Worm (Caenorhabditis elegans) whole organism, L4 larva: ENCODE measurements around the gene D2007.2.

Experiments used
- aha-1 ChIP-seq: fragments of 150-350 bp; peaks from one replicate; lab custom pipeline; 2014; ENCODE audit warnings: missing biosample characterization, missing genetic modification characterization
- ceh-20 ChIP-seq: fragments of 200-800 bp; sonication (Bioruptor generic); IDR thresholded peaks from 2 replicates; pipeline ENCODE4 v1.3.6; 2022; ENCODE audit warnings: missing genetic modification reagents, missing genetic modification characterization, missing compliant biosample characterization
- ceh-28 ChIP-seq: fragments of 150-350 bp; optimal IDR thresholded peaks from 2 replicates; lab custom pipeline; 2014; ENCODE audit warnings: missing biosample characterization, missing genetic modification reagents, missing genetic modification characterization
- ceh-44 ChIP-seq: fragments of 200-800 bp; sonication (Bioruptor generic); IDR thresholded peaks from 2 replicates; pipeline ENCODE4 v1.3.6; 2022; ENCODE audit warnings: missing genetic modification reagents, missing genetic modification characterization, missing compliant biosample characterization
- ctbp-1 ChIP-seq: fragments of 200-800 bp; sonication (Bioruptor generic); IDR thresholded peaks from 2 replicates; pipeline ENCODE4 v1.3.6; 2022; ENCODE audit warnings: missing genetic modification reagents, missing genetic modification characterization, missing compliant biosample characterization
- dmd-6 ChIP-seq: fragments of 200-800 bp; sonication (Bioruptor generic); IDR thresholded peaks from 2 replicates; pipeline ENCODE4 v1.3.6; 2022; ENCODE audit warnings: missing genetic modification reagents, missing genetic modification characterization, missing compliant biosample characterization
- dpl-1 ChIP-seq: fragments of 150-350 bp; optimal IDR thresholded peaks from 2 replicates; lab custom pipeline; 2014; ENCODE audit warnings: missing biosample characterization, missing genetic modification reagents, missing genetic modification characterization
- egl-27 ChIP-seq: sonication (generic microtip); optimal IDR thresholded peaks from 3 replicates; lab custom pipeline; 2017; ENCODE audit warnings: missing biosample characterization, missing genetic modification reagents, missing genetic modification characterization
- egl-43 ChIP-seq: fragments of 200-800 bp; sonication (Bioruptor generic); IDR thresholded peaks from 2 replicates; pipeline ENCODE4 v1.3.6; 2022; ENCODE audit warnings: missing genetic modification reagents, missing genetic modification characterization, missing compliant biosample characterization
- fkh-10 ChIP-seq: fragments of 150-350 bp; optimal IDR thresholded peaks from 2 replicates; lab custom pipeline; 2014; ENCODE audit warnings: missing biosample characterization, missing genetic modification reagents, missing genetic modification characterization
- hif-1 ChIP-seq, 2 experiments: sonication (generic microtip); optimal IDR thresholded peaks; 2 replicates each; lab custom pipeline; 2016 to 2017; ENCODE audit warnings: missing compliant biosample characterization in 2 of 2, missing genetic modification characterization in 2 of 2, missing genetic modification reagents in 2 of 2, missing genotype in 2 of 2, mild to moderate bottlenecking in 1 of 2
- hlh-30 ChIP-seq: sonication (generic microtip); optimal IDR thresholded peaks from 2 replicates; lab custom pipeline; 2017; ENCODE audit warnings: antibody characterized with exemption, mild to moderate bottlenecking, missing genetic modification characterization, missing compliant biosample characterization; ENCODE audit not compliant: insufficient read depth
- lin-1 ChIP-seq: fragments of 200-800 bp; sonication (Bioruptor generic); IDR thresholded peaks from 2 replicates; pipeline ENCODE4 v1.3.6; 2022; ENCODE audit warnings: missing genetic modification reagents, missing genetic modification characterization, missing compliant biosample characterization
- lsy-2 ChIP-seq, 2 experiments: fragments of 150-350 bp in 1 of 2; sonication (generic microtip) in 1 of 2; optimal IDR thresholded peaks; 2 replicates each; lab custom pipeline; 2014 to 2017; ENCODE audit warnings: missing biosample characterization in 2 of 2, missing genetic modification characterization in 2 of 2
- madf-9 ChIP-seq: fragments of 200-800 bp; sonication (Bioruptor generic); conservative IDR thresholded peaks from 2 replicates; pipeline ENCODE4 v1.3.6; 2022; ENCODE audit warnings: missing genetic modification reagents, missing genetic modification characterization, missing compliant biosample characterization
- mdl-1 ChIP-seq, 2 experiments: fragments of 150-350 bp in 1 of 2; sonication (generic microtip) in 1 of 2; optimal IDR thresholded peaks; 2 replicates each; lab custom pipeline; 2014 to 2017; ENCODE audit warnings: missing biosample characterization in 2 of 2, missing genetic modification characterization in 2 of 2
- mdt-29 ChIP-seq: fragments of 200-800 bp; sonication (Bioruptor generic); IDR thresholded peaks from 2 replicates; pipeline ENCODE4 v1.3.6; 2022; ENCODE audit warnings: missing genetic modification reagents, missing genetic modification characterization, missing compliant biosample characterization
- mep-1 ChIP-seq: fragments of 150-350 bp; sonication (generic microtip); optimal IDR thresholded peaks from 3 replicates; lab custom pipeline; 2014; ENCODE audit warnings: missing biosample characterization, missing genetic modification characterization
- mes-2 ChIP-seq: sonication (generic microtip); optimal IDR thresholded peaks from 2 replicates; lab custom pipeline; 2016; ENCODE audit warnings: missing genotype, mild to moderate bottlenecking, missing genetic modification characterization, missing compliant biosample characterization; ENCODE audit not compliant: poor library complexity, severe bottlenecking
- mxl-2 ChIP-seq: fragments of 200-800 bp; sonication (Bioruptor generic); conservative IDR thresholded peaks from 2 replicates; pipeline ENCODE4 v1.3.6; 2022; ENCODE audit warnings: missing genetic modification reagents, missing genetic modification characterization, missing compliant biosample characterization
- mxl-3 ChIP-seq: fragments of 200-800 bp; sonication (Bioruptor generic); optimal IDR thresholded peaks from 2 replicates; lab custom pipeline; 2018; ENCODE audit warnings: mild to moderate bottlenecking, missing genetic modification characterization, missing compliant biosample characterization
- nhr-11 ChIP-seq: fragments of 150-350 bp; optimal IDR thresholded peaks from 2 replicates; lab custom pipeline; 2014; ENCODE audit warnings: missing biosample characterization, missing genetic modification characterization
- nhr-237 ChIP-seq: sonication (generic microtip); optimal IDR thresholded peaks from 2 replicates; lab custom pipeline; 2017; ENCODE audit warnings: missing biosample characterization, missing genetic modification characterization
- nhr-41 ChIP-seq: fragments of 200-800 bp; sonication (Bioruptor generic); IDR thresholded peaks from 2 replicates; pipeline ENCODE4 v1.3.6; 2022; ENCODE audit warnings: missing genetic modification reagents, missing genetic modification characterization, missing compliant biosample characterization
- nhr-48 ChIP-seq: sonication (generic microtip); optimal IDR thresholded peaks from 2 replicates; lab custom pipeline; 2016; ENCODE audit warnings: mild to moderate bottlenecking, missing genetic modification characterization, missing compliant biosample characterization
- pha-4 ChIP-seq, 2 experiments: fragments of 150-350 bp in 1 of 2; fragments of 200-800 bp in 1 of 2; sonication (Bioruptor generic) in 1 of 2; IDR thresholded peaks in 1 of 2; optimal IDR thresholded peaks in 1 of 2; 2 replicates each; pipeline versions ENCODE4 v1.3.6 to Lab custom; 2014 to 2022; ENCODE audit warnings: missing genetic modification characterization in 2 of 2, missing genetic modification reagents in 2 of 2, missing biosample characterization in 1 of 2, missing compliant biosample characterization in 1 of 2
- php-3 ChIP-seq: fragments of 200-800 bp; sonication (Bioruptor generic); IDR thresholded peaks from 2 replicates; pipeline ENCODE4 v1.3.6; 2022; ENCODE audit warnings: missing genetic modification reagents, missing genetic modification characterization, missing compliant biosample characterization
- rbr-2 ChIP-seq: sonication (generic microtip); optimal IDR thresholded peaks from 2 replicates; lab custom pipeline; 2016; ENCODE audit warnings: missing genotype, missing genetic modification characterization, missing compliant biosample characterization
- set-16 ChIP-seq: fragments of 200-800 bp; sonication (Bioruptor generic); IDR thresholded peaks from 2 replicates; pipeline ENCODE4 v1.3.6; 2022; ENCODE audit warnings: missing genetic modification reagents, missing genetic modification characterization, missing compliant biosample characterization
- snpc-4 ChIP-seq: fragments of 150-350 bp; optimal IDR thresholded peaks from 2 replicates; lab custom pipeline; 2014; ENCODE audit warnings: missing biosample characterization, missing genetic modification characterization
- spr-1 ChIP-seq: sonication (generic microtip); optimal IDR thresholded peaks from 2 replicates; lab custom pipeline; 2016; ENCODE audit warnings: mild to moderate bottlenecking, missing genetic modification characterization, missing compliant biosample characterization
- spr-3 ChIP-seq: fragments of 200-800 bp; sonication (Bioruptor generic); optimal IDR thresholded peaks from 2 replicates; lab custom pipeline; 2018; ENCODE audit warnings: mild to moderate bottlenecking, missing genetic modification characterization, missing compliant biosample characterization
- tra-1 ChIP-seq: fragments of 200-800 bp; sonication (Bioruptor generic); IDR thresholded peaks from 2 replicates; pipeline ENCODE4 v1.3.6; 2022; ENCODE audit warnings: missing genetic modification reagents, missing genetic modification characterization, missing compliant biosample characterization
- unc-62 ChIP-seq, 3 experiments: fragments of 150-350 bp in 1 of 3; sonication (generic microtip); optimal IDR thresholded peaks in 2 of 3; peaks in 1 of 3; 1 replicate in 1 of 3; 2 replicates in 2 of 3; lab custom pipeline; 2014 to 2017; ENCODE audit warnings: missing biosample characterization in 3 of 3, missing genetic modification characterization in 3 of 3, missing genetic modification reagents in 3 of 3, missing genotype in 1 of 3
- vab-7 ChIP-seq: fragments of 200-800 bp; sonication (Bioruptor generic); IDR thresholded peaks from 2 replicates; pipeline ENCODE4 v1.3.6; 2022; ENCODE audit warnings: missing genetic modification reagents, missing genetic modification characterization, missing compliant biosample characterization
- zip-11 ChIP-seq: fragments of 200-800 bp; sonication (Bioruptor generic); IDR thresholded peaks from 2 replicates; pipeline ENCODE4 v1.3.6; 2022; ENCODE audit warnings: missing genetic modification characterization, missing compliant biosample characterization

D2007.2 gene

ce11 chrIII:8201760-8202159 is 53.0 kb downstream of the D2007.2 start:
- TF ChIP-seq mxl-2 (GFP tag; lab: Robert Waterston, UW) (no peak), rbr-2 (peak; percentile 63), pha-4 (GFP tag; IDR thresholded peaks at IDR 0.05; lab: Robert Waterston, UW) (no peak), pha-4 (tag; optimal IDR thresholded peaks at IDR 0.05; lab: Kevin White, UChicago) (no peak), unc-62 (GFP tag; optimal IDR thresholded peaks at IDR 0.05 in 1 of 2; lab: Kevin White, UChicago) (peak in 1 of 2 experiments; percentile 28), unc-62 (tag; optimal IDR thresholded peaks at IDR 0.05; lab: Kevin White, UChicago) (no peak), nhr-48 (tag; lab: Kevin White, UChicago) (no peak), dmd-6 (GFP tag; lab: Robert Waterston, UW) (0 out of 2 replicates have a peak, but pooled peaks have one; percentile 8), snpc-4 (no peak), vab-7 (GFP tag; lab: Robert Waterston, UW) (0 out of 2 replicates have a peak, but pooled peaks have one; percentile 35), nhr-11 (tag; lab: Kevin White, UChicago) (peak; percentile 45), lsy-2 (tag; optimal IDR thresholded peaks at IDR 0.05; lab: Kevin White, UChicago) (peak in 1 of 2 experiments; percentile 46), spr-3 (GFP tag; lab: Kevin White, UChicago) (no peak), lin-1 (GFP tag; lab: Robert Waterston, UW) (no peak), ceh-28 (peak; percentile 22), ceh-20 (0 out of 2 replicates have a peak, but pooled peaks have one; percentile 10), ctbp-1 (GFP tag; lab: Robert Waterston, UW) (peak; percentile 28; the same call in 1 of the 2 replicates), mes-2 (tag; lab: Kevin White, UChicago) (no peak), mdt-29 (no peak), dpl-1 (GFP tag; lab: Kevin White, UChicago) (peak; percentile 6), hlh-30 (tag; lab: Kevin White, UChicago) (peak; percentile 66), fkh-10 (GFP tag; lab: Kevin White, UChicago) (peak; percentile 45)

ce11 chrIII:8202754-8203153 is 54.0 kb downstream of the D2007.2 start, which contains the start of gene snb-5:
Gene snb-5 (plus strand): TSS chrIII:8203054.
- TF ChIP-seq mdl-1 (tag; optimal IDR thresholded peaks at IDR 0.05; lab: Kevin White, UChicago) (no peak), spr-3 (GFP tag; lab: Kevin White, UChicago) (no peak), mxl-3 (GFP tag; lab: Kevin White, UChicago) (no peak), mep-1 (no peak), egl-27 (no peak), nhr-41 (GFP tag; lab: Robert Waterston, UW) (no peak), vab-7 (GFP tag; lab: Robert Waterston, UW) (no peak), aha-1 (no peak), egl-43 (GFP tag; lab: Robert Waterston, UW) (no peak), nhr-237 (tag; lab: Kevin White, UChicago) (no peak), zip-11 (GFP tag; lab: Robert Waterston, UW) (no peak), madf-9 (no peak), spr-1 (tag; lab: Kevin White, UChicago) (no peak), set-16 (GFP tag; lab: Robert Waterston, UW) (no peak), hif-1 (tag; optimal IDR thresholded peaks at IDR 0.05; lab: Kevin White, UChicago) (no peak), ceh-44 (GFP tag; lab: Robert Waterston, UW) (no peak), tra-1 (no peak), php-3 (GFP tag; lab: Robert Waterston, UW) (no peak)
